Worm (Caenorhabditis elegans) whole organism, late embryonic: ENCODE results near the gene ceh-90.

Experiments
- K02D7.2 ChIP-seq: sonication (generic microtip); optimal IDR thresholded peaks from 2 replicates; lab custom pipeline; 2017; ENCODE audit warnings: mild to moderate bottlenecking, missing genetic modification characterization, missing compliant biosample characterization
- ceh-14 ChIP-seq: sonication (generic microtip); optimal IDR thresholded peaks from 2 replicates; lab custom pipeline; 2016; ENCODE audit warnings: missing genotype, missing genetic modification characterization, missing compliant biosample characterization
- ceh-19 ChIP-seq: fragments of 200-800 bp; sonication (Bioruptor generic); optimal IDR thresholded peaks from 2 replicates; lab custom pipeline; 2018; ENCODE audit warnings: mild to moderate bottlenecking, missing genetic modification characterization, missing compliant biosample characterization
- ceh-22 ChIP-seq: sonication (generic microtip); optimal IDR thresholded peaks from 2 replicates; lab custom pipeline; 2017; ENCODE audit warnings: missing biosample characterization, missing genetic modification characterization
- ceh-24 ChIP-seq: sonication (generic microtip); optimal IDR thresholded peaks from 2 replicates; lab custom pipeline; 2016; ENCODE audit warnings: mild to moderate bottlenecking, missing genetic modification characterization, missing compliant biosample characterization
- ceh-31 ChIP-seq: sonication (generic microtip); optimal IDR thresholded peaks from 2 replicates; lab custom pipeline; 2016; ENCODE audit warnings: missing genetic modification characterization, missing compliant biosample characterization
- ceh-34 ChIP-seq: sonication (generic microtip); optimal IDR thresholded peaks from 2 replicates; lab custom pipeline; 2016; ENCODE audit warnings: mild to moderate bottlenecking, missing genetic modification characterization, missing compliant biosample characterization
- ceh-6 ChIP-seq: fragments of 200-800 bp; sonication (Bioruptor generic); optimal IDR thresholded peaks from 2 replicates; lab custom pipeline; 2018; ENCODE audit warnings: mild to moderate bottlenecking, missing genetic modification characterization, missing compliant biosample characterization
- che-1 ChIP-seq: sonication (generic microtip); optimal IDR thresholded peaks from 2 replicates; lab custom pipeline; 2016; ENCODE audit warnings: mild to moderate bottlenecking, missing genetic modification characterization, missing compliant biosample characterization
- dmd-4 ChIP-seq: sonication (generic microtip); optimal IDR thresholded peaks from 2 replicates; lab custom pipeline; 2016; ENCODE audit warnings: borderline replicate concordance, missing genetic modification characterization, missing compliant biosample characterization
- dve-1 ChIP-seq: sonication (generic microtip); optimal IDR thresholded peaks from 2 replicates; lab custom pipeline; 2017; ENCODE audit warnings: antibody characterized with exemption, mild to moderate bottlenecking, missing genetic modification characterization, missing compliant biosample characterization
- ets-4 ChIP-seq: sonication (generic microtip); optimal IDR thresholded peaks from 2 replicates; lab custom pipeline; 2016; ENCODE audit warnings: missing genetic modification characterization, missing compliant biosample characterization
- eyg-1 ChIP-seq: sonication (generic microtip); optimal IDR thresholded peaks from 2 replicates; lab custom pipeline; 2016; ENCODE audit warnings: missing genotype, missing genetic modification characterization, missing compliant biosample characterization
- fax-1 ChIP-seq: sonication (generic microtip); optimal IDR thresholded peaks from 2 replicates; lab custom pipeline; 2016; ENCODE audit warnings: missing genotype, missing genetic modification characterization, missing compliant biosample characterization
- fkh-10 ChIP-seq: fragments of 150-350 bp; optimal IDR thresholded peaks from 2 replicates; lab custom pipeline; 2014; ENCODE audit warnings: missing biosample characterization, missing genetic modification reagents, missing genetic modification characterization
- fkh-6 ChIP-seq: sonication (generic microtip); optimal IDR thresholded peaks from 2 replicates; lab custom pipeline; 2016; ENCODE audit warnings: missing genetic modification characterization, missing compliant biosample characterization
- gmeb-2 ChIP-seq: sonication (generic microtip); optimal IDR thresholded peaks from 2 replicates; lab custom pipeline; 2016; ENCODE audit warnings: missing genetic modification characterization, inconsistent platforms, missing compliant biosample characterization
- hlh-13 ChIP-seq: fragments of 200-800 bp; sonication (Bioruptor generic); optimal IDR thresholded peaks from 2 replicates; lab custom pipeline; 2018; ENCODE audit warnings: mild to moderate bottlenecking, missing genetic modification characterization, missing compliant biosample characterization
- hlh-15 ChIP-seq: sonication (generic microtip); optimal IDR thresholded peaks from 2 replicates; lab custom pipeline; 2016; ENCODE audit warnings: missing genetic modification characterization, missing compliant biosample characterization
- hlh-6 ChIP-seq: sonication (generic microtip); optimal IDR thresholded peaks from 2 replicates; lab custom pipeline; 2016; ENCODE audit warnings: missing genotype, missing genetic modification characterization, missing compliant biosample characterization
- lin-11 ChIP-seq: fragments of 200-800 bp; sonication (Bioruptor generic); optimal IDR thresholded peaks from 2 replicates; lab custom pipeline; 2018; ENCODE audit warnings: mild to moderate bottlenecking, missing genetic modification characterization, missing compliant biosample characterization
- mec-3 ChIP-seq: sonication (generic microtip); optimal IDR thresholded peaks from 2 replicates; lab custom pipeline; 2016; ENCODE audit warnings: borderline replicate concordance, missing genetic modification characterization, missing compliant biosample characterization
- nhr-11 ChIP-seq: fragments of 150-350 bp; optimal IDR thresholded peaks from 2 replicates; lab custom pipeline; 2014; ENCODE audit warnings: missing biosample characterization, missing genetic modification characterization
- nhr-232 ChIP-seq: sonication (generic microtip); optimal IDR thresholded peaks from 2 replicates; lab custom pipeline; 2016; ENCODE audit warnings: missing genetic modification characterization, missing compliant biosample characterization
- npax-4 ChIP-seq: sonication (generic microtip); optimal IDR thresholded peaks from 2 replicates; lab custom pipeline; 2016; ENCODE audit warnings: missing genetic modification characterization, missing compliant biosample characterization
- odd-2 ChIP-seq: sonication (generic microtip); optimal IDR thresholded peaks from 2 replicates; lab custom pipeline; 2017; ENCODE audit warnings: antibody characterized with exemption, mild to moderate bottlenecking, missing genetic modification characterization, missing compliant biosample characterization
- pat-9 ChIP-seq: fragments of 200-800 bp; sonication (Bioruptor generic); optimal IDR thresholded peaks from 2 replicates; lab custom pipeline; 2018; ENCODE audit warnings: mild to moderate bottlenecking, missing genetic modification characterization, moderate library complexity, missing compliant biosample characterization
- pax-1 ChIP-seq: fragments of 150-350 bp; optimal IDR thresholded peaks from 2 replicates; lab custom pipeline; 2014; ENCODE audit warnings: missing biosample characterization, missing genetic modification characterization
- pha-2 ChIP-seq: sonication (generic microtip); optimal IDR thresholded peaks from 2 replicates; lab custom pipeline; 2017; ENCODE audit warnings: mild to moderate bottlenecking, missing genetic modification characterization, missing compliant biosample characterization
- pha-4 ChIP-seq: fragments of 150-350 bp; optimal IDR thresholded peaks from 2 replicates; lab custom pipeline; 2018; ENCODE audit warnings: missing biosample characterization, missing genetic modification reagents, missing genetic modification characterization
- pros-1 ChIP-seq: fragments of 150-350 bp; optimal IDR thresholded peaks from 2 replicates; lab custom pipeline; 2014; ENCODE audit warnings: missing biosample characterization, missing genetic modification reagents, missing genetic modification characterization
- sox-2 ChIP-seq: fragments of 200-800 bp; sonication (Bioruptor generic); IDR thresholded peaks from 2 replicates; pipeline ENCODE4 v1.3.6; 2022; ENCODE audit warnings: missing genetic modification reagents, missing genetic modification characterization, missing compliant biosample characterization
- sox-4 ChIP-seq: sonication (generic microtip); optimal IDR thresholded peaks from 2 replicates; lab custom pipeline; 2017; ENCODE audit warnings: mild to moderate bottlenecking, missing genetic modification characterization, inconsistent platforms, missing compliant biosample characterization
- syd-9 ChIP-seq: sonication (generic microtip); optimal IDR thresholded peaks from 2 replicates; lab custom pipeline; 2016; ENCODE audit warnings: mild to moderate bottlenecking, missing genetic modification characterization, moderate library complexity, missing compliant biosample characterization
- tbx-7 ChIP-seq: sonication (generic microtip); optimal IDR thresholded peaks from 2 replicates; lab custom pipeline; 2016; ENCODE audit warnings: missing genotype, missing genetic modification characterization, missing compliant biosample characterization
- unc-3 ChIP-seq, 2 experiments: fragments of 200-800 bp in 1 of 2; sonication (Bioruptor generic) in 1 of 2; sonication (generic microtip) in 1 of 2; conservative IDR thresholded peaks in 1 of 2; optimal IDR thresholded peaks in 1 of 2; 2 replicates each; pipeline versions ENCODE4 v1.3.6 to Lab custom; 2016 to 2022; ENCODE audit warnings: missing compliant biosample characterization in 2 of 2, missing genetic modification characterization in 2 of 2, missing genetic modification reagents in 1 of 2
- unc-55 ChIP-seq: sonication (generic microtip); optimal IDR thresholded peaks from 2 replicates; lab custom pipeline; 2017; ENCODE audit warnings: missing biosample characterization, missing genetic modification reagents, missing genetic modification characterization
- ztf-16 ChIP-seq: sonication (generic microtip); optimal IDR thresholded peaks from 2 replicates; lab custom pipeline; 2017; ENCODE audit warnings: missing genetic modification characterization, missing compliant biosample characterization

Gene ceh-90

ce11 chrX:14115480-14116161 is 41.2 kb downstream of the ceh-90 start, which contains the start of gene F28H6.7 (continued):
- TF ChIP-seq ceh-24 (tag; lab: Kevin White, UChicago), result peak; percentile 45
- peak; percentile 80 for TF ChIP-seq odd-2 (tag; lab: Kevin White, UChicago)
- peak; percentile 92 for TF ChIP-seq unc-3 (GFP tag; conservative IDR thresholded peaks at IDR 0.05; lab: Robert Waterston, UW)
- TF ChIP-seq unc-3 (tag; optimal IDR thresholded peaks at IDR 0.05; lab: Kevin White, UChicago), result peak; percentile 76
- no peak for TF ChIP-seq mec-3
- TF ChIP-seq fax-1, result peak; percentile 80
- peak; percentile 45 for TF ChIP-seq tbx-7
- peak; percentile 46 for TF ChIP-seq ceh-31 (tag; lab: Kevin White, UChicago)
- TF ChIP-seq fkh-6 (tag; lab: Kevin White, UChicago), result peak; percentile 94
- peak; percentile 85 for TF ChIP-seq eyg-1 (tag; lab: Kevin White, UChicago)
- peak; percentile 94 for TF ChIP-seq hlh-6 (tag; lab: Kevin White, UChicago)
- peak; percentile 80 for TF ChIP-seq npax-4 (tag; lab: Kevin White, UChicago)
- TF ChIP-seq nhr-232 (tag; lab: Kevin White, UChicago), result peak; percentile 95
- TF ChIP-seq ceh-19 (GFP tag; lab: Kevin White, UChicago), result peak; percentile 92
- peak; percentile 74 for TF ChIP-seq hlh-15 (tag; lab: Kevin White, UChicago)
- peak; percentile 76 for TF ChIP-seq K02D7.2
- TF ChIP-seq che-1 (tag; lab: Kevin White, UChicago), result peak; percentile 93
- peak; percentile 86 for TF ChIP-seq hlh-13 (GFP tag; lab: Kevin White, UChicago)
- TF ChIP-seq sox-2 (GFP tag; lab: Robert Waterston, UW), result peak; percentile 94
- TF ChIP-seq fkh-10 (GFP tag; lab: Kevin White, UChicago), result peak; percentile 27
- TF ChIP-seq pha-2 (tag; lab: Kevin White, UChicago), result peak; percentile 85
- no peak for TF ChIP-seq pax-1 (tag; lab: Kevin White, UChicago)
- peak; percentile 89 for TF ChIP-seq sox-4 (tag; lab: Kevin White, UChicago)
- peak; percentile 81 for TF ChIP-seq syd-9 (tag; lab: Kevin White, UChicago)
- TF ChIP-seq nhr-11 (tag; lab: Kevin White, UChicago), result no peak
- TF ChIP-seq gmeb-2 (tag; lab: Kevin White, UChicago), result peak; percentile 87
- TF ChIP-seq ceh-14 (tag; lab: Kevin White, UChicago), result peak; percentile 72
- no peak for TF ChIP-seq pros-1
- peak; percentile 90 for TF ChIP-seq ceh-6 (GFP tag; lab: Kevin White, UChicago)
- TF ChIP-seq ceh-34 (tag; lab: Kevin White, UChicago), result peak; percentile 85
- TF ChIP-seq ets-4, result peak; percentile 47
- peak; percentile 91 for TF ChIP-seq pat-9 (tag; lab: Kevin White, UChicago)

DNA sequence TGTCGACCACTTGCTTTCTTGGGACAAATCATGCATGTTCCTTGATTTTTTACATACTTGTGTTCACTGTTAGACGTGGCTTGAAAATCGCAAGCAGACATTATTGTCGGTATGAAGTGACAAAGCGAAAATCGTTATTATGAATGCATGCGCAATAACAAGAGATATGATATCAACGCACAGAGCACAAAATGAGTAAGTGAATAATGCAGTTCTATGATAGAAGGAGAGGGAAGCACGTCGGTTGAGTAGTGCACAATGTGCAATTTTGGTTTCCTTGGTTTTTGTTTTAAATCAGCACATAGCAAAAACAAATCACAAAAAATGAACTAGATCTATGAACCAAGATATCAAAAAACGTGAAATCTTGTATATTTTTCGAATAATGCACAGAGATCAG is 43.5 kb downstream of the ceh-90 start, which contains the start of gene nhr-281:
Gene nhr-281, minus strand, starts transcription at position 101 of the 400 bp plus-strand sequence.
- TF ChIP-seq dve-1 (tag; lab: Kevin White, UChicago), result no peak
- no peak for TF ChIP-seq che-1 (tag; lab: Kevin White, UChicago)
- TF ChIP-seq dmd-4 (tag; lab: Kevin White, UChicago), result no peak
- TF ChIP-seq lin-11 (tag; lab: Kevin White, UChicago), result no peak
- TF ChIP-seq unc-55, result no peak
- no peak for TF ChIP-seq ceh-22 (tag; lab: Kevin White, UChicago)
- TF ChIP-seq ztf-16 (tag; lab: Kevin White, UChicago), result no peak
- TF ChIP-seq, all 69 proteins: peak for 0

- TF ChIP-seq pha-4, result no peak
- TF ChIP-seq odd-2 (tag; lab: Kevin White, UChicago), result no peak
- TF ChIP-seq ceh-14 (tag; lab: Kevin White, UChicago), result no peak
- TF ChIP-seq K02D7.2, result no peak
Observed at ce11 chrX:14108245-14108644, 48.6 kb downstream of the ceh-90 start, which contains the start of gene F16B12.7. Gene F16B12.7 (plus strand): TSS chrX:14108545.
